Fruit fly (Drosophila melanogaster) Kc167 (cell line): ENCODE measurements around the gene amon.

Experiments
- h ChIP-seq: fragments of >200 bp; optimal IDR thresholded peaks from 3 replicates; lab custom pipeline; 2018; ENCODE audit warnings: missing external identifiers
- insv ChIP-seq: fragments of >200 bp; optimal IDR thresholded peaks from 3 replicates; lab custom pipeline; 2018; ENCODE audit warnings: missing external identifiers
- psq ChIP-seq: fragments of >200 bp; optimal IDR thresholded peaks from 2 replicates; lab custom pipeline; 2017; ENCODE audit warnings: missing external identifiers
- ttk ChIP-seq: sonication (Bioruptor generic); optimal IDR thresholded peaks from 2 replicates; lab custom pipeline; 2017; ENCODE audit warnings: missing external identifiers

DNA sequence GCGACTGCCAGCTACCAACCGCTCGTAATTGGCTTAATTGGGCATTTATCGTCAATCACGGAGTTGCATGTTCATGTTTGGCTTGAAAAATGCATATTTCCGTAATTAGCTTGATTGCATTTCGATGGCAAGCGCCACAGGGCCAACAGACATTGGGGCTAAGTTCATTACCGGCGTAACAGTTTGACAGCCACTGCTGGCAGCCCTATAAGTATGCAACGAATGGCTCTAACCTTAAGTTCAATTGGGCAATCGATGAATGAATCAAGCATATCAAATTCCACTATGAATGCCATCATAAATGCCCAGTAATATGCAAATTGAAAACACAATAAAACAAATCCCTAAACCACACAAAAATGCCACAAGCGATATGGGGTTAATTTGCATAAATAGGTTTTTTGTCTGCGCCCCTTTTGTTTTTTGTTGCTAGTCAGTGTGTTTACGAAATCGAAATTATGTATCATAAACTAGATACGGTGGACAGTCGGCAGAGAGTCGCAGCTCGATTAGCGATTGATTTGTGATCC lies 58.5 kb downstream of the amon start:
- TF ChIP-seq ttk (lab: Kevin White, UChicago) (no peak), h (lab: Kevin White, UChicago) (no peak), psq (lab: Kevin White, UChicago) (no peak), insv (lab: Kevin White, UChicago) (no peak)
